Fruit fly (Drosophila melanogaster) whole organism, embryonic: ENCODE data around the gene CG4101.
A peak's percentile ranks its signal among the peaks of the same experiment; 100 is the strongest.

Experiments used
- CG11723 ChIP-seq: fragments of 200-800 bp; sonication (Bioruptor generic); optimal IDR thresholded peaks from 2 replicates; lab custom pipeline; 2017; ENCODE audit warnings: missing biosample characterization, mild to moderate bottlenecking, missing genetic modification characterization
- CG1233 ChIP-seq: fragments of 200-800 bp; sonication (Bioruptor generic); optimal IDR thresholded peaks from 4 replicates; lab custom pipeline; 2018; ENCODE audit warnings: missing biosample characterization, mild to moderate bottlenecking, missing genetic modification characterization
- CG12769 ChIP-seq: fragments of 200-800 bp; sonication (Bioruptor generic); optimal IDR thresholded peaks from 2 replicates; lab custom pipeline; 2019; ENCODE audit warnings: missing biosample characterization, mild to moderate bottlenecking, missing genetic modification characterization, moderate library complexity
- CG14667 ChIP-seq: fragments of 200-800 bp; sonication (Bioruptor generic); IDR thresholded peaks from 2 replicates; pipeline ENCODE4 v1.3.6; 2022; ENCODE audit warnings: missing biosample characterization, missing genetic modification characterization
- CG14860 ChIP-seq: fragments of 200-800 bp; sonication (Bioruptor generic); IDR thresholded peaks from 3 replicates; pipeline ENCODE4 v1.3.6; 2022; ENCODE audit warnings: missing biosample characterization, missing genetic modification characterization; ENCODE audit not compliant: partially characterized antibody
- CG15073 ChIP-seq: fragments of 200-800 bp; sonication (Bioruptor generic); optimal IDR thresholded peaks from 2 replicates; lab custom pipeline; 2016; ENCODE audit warnings: missing biosample characterization, missing genetic modification characterization
- CG17829 ChIP-seq: fragments of 200-800 bp; optimal IDR thresholded peaks from 2 replicates; lab custom pipeline; 2019; ENCODE audit warnings: missing biosample characterization, mild to moderate bottlenecking, missing genetic modification characterization, moderate library complexity
- CG2199 ChIP-seq: fragments of 200-800 bp; sonication (Bioruptor generic); IDR thresholded peaks from 3 replicates; pipeline ENCODE4 v1.3.6; 2022; ENCODE audit warnings: missing biosample characterization, missing genetic modification characterization
- CG2889 ChIP-seq: fragments of 200-800 bp; sonication (Bioruptor generic); IDR thresholded peaks from 3 replicates; pipeline ENCODE4 v1.3.6; 2022; ENCODE audit warnings: missing biosample characterization, missing genetic modification characterization
- CG3163 ChIP-seq: fragments of 200-800 bp; sonication (Bioruptor generic); optimal IDR thresholded peaks from 3 replicates; lab custom pipeline; 2016; ENCODE audit warnings: missing biosample characterization, missing genetic modification characterization
- CG3407 ChIP-seq: fragments of 200-800 bp; sonication (Bioruptor generic); optimal IDR thresholded peaks from 2 replicates; lab custom pipeline; 2018; ENCODE audit warnings: missing biosample characterization, mild to moderate bottlenecking, missing genetic modification characterization
- CG3995 ChIP-seq: fragments of 200-800 bp; sonication (Bioruptor generic); optimal IDR thresholded peaks from 3 replicates; lab custom pipeline; 2016; ENCODE audit warnings: missing biosample characterization, missing genetic modification characterization
- CG4328 ChIP-seq: fragments of 200-800 bp; sonication (Bioruptor generic); optimal IDR thresholded peaks from 3 replicates; lab custom pipeline; 2017; ENCODE audit warnings: missing biosample characterization, missing genetic modification reagents, missing genetic modification characterization
- CG5180 ChIP-seq: fragments of 200-800 bp; sonication (Bioruptor generic); optimal IDR thresholded peaks from 3 replicates; lab custom pipeline; 2017; ENCODE audit warnings: missing biosample characterization, missing genetic modification characterization, mild to moderate bottlenecking, moderate library complexity, missing genetic modification reagents
- CG6689 ChIP-seq: fragments of 200-800 bp; sonication (Bioruptor generic); IDR thresholded peaks from 2 replicates; pipeline ENCODE4 v1.3.6; 2022; ENCODE audit warnings: missing biosample characterization, missing genetic modification characterization
- CG6765 ChIP-seq: fragments of 200-800 bp; sonication (Bioruptor generic); optimal IDR thresholded peaks from 3 replicates; lab custom pipeline; 2017; ENCODE audit warnings: missing biosample characterization, mild to moderate bottlenecking, missing genetic modification characterization
- CG7556 ChIP-seq: fragments of 200-800 bp; sonication (Bioruptor generic); optimal IDR thresholded peaks from 2 replicates; lab custom pipeline; 2017; ENCODE audit warnings: missing biosample characterization, mild to moderate bottlenecking, missing genetic modification characterization
- CG7786 ChIP-seq: fragments of 200-800 bp; sonication (Bioruptor generic); optimal IDR thresholded peaks from 2 replicates; lab custom pipeline; 2016; ENCODE audit warnings: missing biosample characterization, missing genetic modification characterization
- CG8281 ChIP-seq: fragments of 200-800 bp; sonication (Bioruptor generic); optimal IDR thresholded peaks from 2 replicates; lab custom pipeline; 2018; ENCODE audit warnings: missing biosample characterization, mild to moderate bottlenecking, missing genetic modification characterization, moderate library complexity
- Dek ChIP-seq: fragments of 200-800 bp; sonication (Bioruptor generic); optimal IDR thresholded peaks from 3 replicates; lab custom pipeline; 2019; ENCODE audit warnings: missing biosample characterization, mild to moderate bottlenecking, missing genetic modification characterization, moderate library complexity
- Dfd ChIP-seq, 2 experiments: fragments of >200 bp; optimal IDR thresholded peaks; 2 replicates each; lab custom pipeline; 2017; ENCODE audit warnings: missing biosample characterization in 2 of 2, missing genetic modification characterization in 2 of 2
- Doc3 ChIP-seq: fragments of 200-800 bp; sonication (Bioruptor generic); IDR thresholded peaks from 3 replicates; pipeline ENCODE4 v1.3.6; 2022; ENCODE audit warnings: missing biosample characterization, missing genetic modification characterization; ENCODE audit not compliant: partially characterized antibody
- Gsc ChIP-seq: fragments of 200-800 bp; sonication (Bioruptor generic); IDR thresholded peaks from 2 replicates; pipeline ENCODE4 v1.3.6; 2022; ENCODE audit warnings: missing biosample characterization, missing genetic modification characterization
- HmgZ ChIP-seq: fragments of 200-800 bp; sonication (Bioruptor generic); optimal IDR thresholded peaks from 2 replicates; lab custom pipeline; 2018; ENCODE audit warnings: missing biosample characterization, mild to moderate bottlenecking, missing genetic modification characterization
- Hmx ChIP-seq: fragments of 200-800 bp; sonication (Bioruptor generic); optimal IDR thresholded peaks from 2 replicates; lab custom pipeline; 2016; ENCODE audit warnings: missing biosample characterization, missing genetic modification characterization
- Hr39 ChIP-seq: fragments of >200 bp; optimal IDR thresholded peaks from 2 replicates; lab custom pipeline; 2017
- Med ChIP-seq: fragments of 200-800 bp; sonication (Bioruptor generic); peaks from one replicate; lab custom pipeline; 2016; ENCODE audit warnings: missing biosample characterization, missing genetic modification characterization, mild to moderate bottlenecking, inconsistent platforms, moderate library complexity
- Opbp ChIP-seq: fragments of 200-800 bp; sonication (Bioruptor generic); IDR thresholded peaks from 3 replicates; pipeline ENCODE4 v1.3.6; 2022; ENCODE audit warnings: missing biosample characterization, missing genetic modification characterization; ENCODE audit not compliant: partially characterized antibody
- Sox100B ChIP-seq: fragments of 200-800 bp; sonication (Bioruptor generic); optimal IDR thresholded peaks from 3 replicates; lab custom pipeline; 2018; ENCODE audit warnings: missing biosample characterization, mild to moderate bottlenecking, missing genetic modification characterization
- TFAM ChIP-seq: fragments of 200-800 bp; sonication (Bioruptor generic); optimal IDR thresholded peaks from 2 replicates; lab custom pipeline; 2017; ENCODE audit warnings: missing biosample characterization, missing genetic modification characterization, inconsistent platforms
- Taf1 ChIP-seq: fragments of 200-800 bp; sonication (Bioruptor generic); IDR thresholded peaks from 2 replicates; pipeline ENCODE4 v1.3.6; 2022; ENCODE audit warnings: missing biosample characterization, missing genetic modification characterization
- abd-A ChIP-seq: fragments of 200-800 bp; sonication (Bioruptor generic); optimal IDR thresholded peaks from 3 replicates; lab custom pipeline; 2019; ENCODE audit warnings: missing biosample characterization, mild to moderate bottlenecking, missing genetic modification characterization, moderate library complexity
- ap ChIP-seq: fragments of 200-800 bp; sonication (Bioruptor generic); IDR thresholded peaks from 2 replicates; pipeline ENCODE4 v1.3.6; 2022; ENCODE audit warnings: missing biosample characterization, missing genetic modification characterization
- caup ChIP-seq: fragments of 200-800 bp; sonication (Bioruptor generic); optimal IDR thresholded peaks from 3 replicates; lab custom pipeline; 2017; ENCODE audit warnings: missing biosample characterization, mild to moderate bottlenecking, missing genetic modification characterization, moderate library complexity; ENCODE audit not compliant: severe bottlenecking
- corto ChIP-seq: fragments of 200-800 bp; sonication (Bioruptor generic); optimal IDR thresholded peaks from 2 replicates; lab custom pipeline; 2016; ENCODE audit warnings: missing biosample characterization, mild to moderate bottlenecking, missing genetic modification characterization, moderate library complexity
- crol ChIP-seq: fragments of 200-800 bp; sonication (Bioruptor generic); IDR thresholded peaks from 2 replicates; pipeline ENCODE4 v1.3.6; 2022; ENCODE audit warnings: missing biosample characterization, missing genetic modification characterization
- dpn ChIP-seq, 2 experiments: fragments of 200-800 bp; sonication (Bioruptor generic); optimal IDR thresholded peaks; 3 replicates each; lab custom pipeline; 2016; ENCODE audit warnings: missing biosample characterization in 2 of 2, missing genetic modification characterization in 2 of 2
- en ChIP-seq: fragments of 200-800 bp; sonication (Bioruptor generic); optimal IDR thresholded peaks from 2 replicates; lab custom pipeline; 2016; ENCODE audit warnings: missing biosample characterization, missing genetic modification characterization
- ewg ChIP-seq: fragments of 200-800 bp; sonication (Bioruptor generic); optimal IDR thresholded peaks from 3 replicates; lab custom pipeline; 2017; ENCODE audit warnings: mild to moderate bottlenecking, missing biosample characterization, missing genetic modification reagents, missing genetic modification characterization
- gce ChIP-seq: fragments of 200-800 bp; sonication (Bioruptor generic); IDR thresholded peaks from 3 replicates; pipeline ENCODE4 v1.3.6; 2022; ENCODE audit warnings: missing biosample characterization, missing genetic modification characterization
- gfzf ChIP-seq: fragments of 200-800 bp; sonication (Bioruptor generic); optimal IDR thresholded peaks from 2 replicates; lab custom pipeline; 2016; ENCODE audit warnings: missing biosample characterization, mild to moderate bottlenecking, missing genetic modification characterization, moderate library complexity
- gt ChIP-seq: fragments of 200-800 bp; sonication (Bioruptor generic); IDR thresholded peaks from 2 replicates; pipeline ENCODE4 v1.3.6; 2022; ENCODE audit warnings: missing biosample characterization, missing genetic modification characterization
- pnt ChIP-seq: fragments of 200-800 bp; sonication (Bioruptor generic); optimal IDR thresholded peaks from 3 replicates; lab custom pipeline; 2016; ENCODE audit warnings: missing biosample characterization, missing genetic modification characterization
- pzg ChIP-seq: fragments of 200-800 bp; sonication (Bioruptor generic); optimal IDR thresholded peaks from 3 replicates; lab custom pipeline; 2018; ENCODE audit warnings: missing biosample characterization, mild to moderate bottlenecking, missing genetic modification characterization, moderate library complexity
- ranshi ChIP-seq: fragments of 200-800 bp; sonication (Bioruptor generic); IDR thresholded peaks from 2 replicates; pipeline ENCODE4 v1.3.6; 2022; ENCODE audit warnings: missing biosample characterization, missing genetic modification characterization
- sens ChIP-seq: fragments of 200-800 bp; sonication (Bioruptor generic); peaks from one replicate; lab custom pipeline; 2016; ENCODE audit warnings: missing biosample characterization, missing genetic modification characterization
- sim ChIP-seq: fragments of 200-800 bp; sonication (Bioruptor generic); IDR thresholded peaks from 2 replicates; pipeline ENCODE4 v1.3.6; 2022; ENCODE audit warnings: missing biosample characterization, missing genetic modification characterization
- slou ChIP-seq: fragments of 200-800 bp; sonication (Bioruptor generic); optimal IDR thresholded peaks from 3 replicates; lab custom pipeline; 2016; ENCODE audit warnings: missing biosample characterization, missing genetic modification characterization
- sug ChIP-seq: fragments of 200-800 bp; optimal IDR thresholded peaks from 2 replicates; lab custom pipeline; 2019; ENCODE audit warnings: missing biosample characterization, mild to moderate bottlenecking, missing genetic modification characterization, moderate library complexity
- toy ChIP-seq: fragments of 200-800 bp; sonication (Bioruptor generic); IDR thresholded peaks from 2 replicates; pipeline ENCODE4 v1.3.6; 2022; ENCODE audit warnings: missing biosample characterization, missing genetic modification characterization
- vnd ChIP-seq: fragments of 200-800 bp; sonication (Bioruptor generic); IDR thresholded peaks from 3 replicates; pipeline ENCODE4 v1.3.6; 2022; ENCODE audit warnings: missing biosample characterization, missing genetic modification characterization; ENCODE audit not compliant: partially characterized antibody
- vvl ChIP-seq: fragments of 200-800 bp; sonication (Bioruptor generic); IDR thresholded peaks from 2 replicates; pipeline ENCODE4 v1.3.6; 2022; ENCODE audit warnings: missing biosample characterization, missing genetic modification characterization

The CG4101 gene

DNA sequence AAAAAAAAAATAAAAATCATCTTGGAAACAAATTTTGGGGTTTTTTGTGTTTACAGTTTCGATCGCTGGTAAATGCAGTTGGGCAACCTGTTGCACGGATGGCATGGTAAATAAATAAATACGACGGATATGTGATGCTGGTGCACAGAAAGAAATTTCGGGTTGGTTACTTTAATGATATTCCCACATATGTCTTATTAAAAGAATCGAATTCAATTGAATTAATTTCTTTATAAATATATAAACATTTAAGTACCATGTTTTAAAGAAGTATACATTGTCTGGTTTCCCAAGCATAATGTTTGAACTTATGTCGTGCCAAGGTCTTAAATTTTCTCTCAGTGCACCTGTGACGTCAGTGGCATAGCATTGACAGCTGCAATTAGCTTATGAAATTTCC, 44.8 kb upstream of the CG4101 start (continued):
- TF ChIP-seq caup, result no peak
- TF ChIP-seq pzg (GFP tag; lab: Kevin White, UChicago), result no peak
- no peak for TF ChIP-seq CG15073 (GFP tag; lab: Kevin White, UChicago)
- peak; percentile 45 for TF ChIP-seq CG5180
- no peak for TF ChIP-seq sim (GFP tag; lab: Robert Waterston, UW)
- peak; percentile 60; the same call in 1 of the 2 replicates for TF ChIP-seq vvl (GFP tag; lab: Robert Waterston, UW)
- no peak for TF ChIP-seq Opbp (GFP tag; lab: Robert Waterston, UW)
- peak; percentile 50; the same call in 1 of the 3 replicates for TF ChIP-seq gce
- no peak for TF ChIP-seq vnd
- TF ChIP-seq Gsc, result no peak
- TF ChIP-seq CG2889, result no peak
- TF ChIP-seq toy, result no peak
- TF ChIP-seq Taf1, result no peak
- TF ChIP-seq sug (tag; lab: Kevin White, UChicago), result peak; percentile 27
- TF ChIP-seq dpn (GFP tag; optimal IDR thresholded peaks at IDR 0.05; lab: Kevin White, UChicago), result peak in 1 of 2 experiments; percentile 63
- TF ChIP-seq CG11723 (GFP tag; lab: Kevin White, UChicago), result peak; percentile 33
- no peak for TF ChIP-seq CG14860 (GFP tag; lab: Robert Waterston, UW)
- no peak for TF ChIP-seq CG7786
- TF ChIP-seq slou (GFP tag; lab: Kevin White, UChicago), result no peak
- TF ChIP-seq CG3163, result no peak
- peak; percentile 61 for TF ChIP-seq CG6689 (GFP tag; lab: Robert Waterston, UW)
- TF ChIP-seq ewg (GFP tag; lab: Kevin White, UChicago), result peak; percentile 70
- TF ChIP-seq, all 482 proteins: peak for 202

DNA sequence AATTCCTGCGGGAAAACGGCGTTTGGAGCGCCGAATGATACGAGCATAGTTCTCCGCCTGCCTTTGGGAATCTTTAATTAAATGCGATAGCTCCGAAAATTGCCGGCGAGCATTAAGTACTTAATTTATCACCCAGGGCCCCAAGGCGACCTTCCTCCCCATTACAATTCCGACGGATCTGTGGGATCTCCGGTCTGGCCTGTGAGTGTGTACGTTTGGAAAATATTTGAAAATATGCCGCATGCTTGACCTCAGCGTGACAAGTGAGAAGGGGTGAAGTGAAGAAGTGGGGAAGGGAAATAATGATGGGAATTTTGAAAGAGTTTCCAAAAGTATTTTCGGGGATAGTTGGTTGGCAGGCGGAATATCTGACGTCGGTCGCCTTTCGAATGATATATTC, 42.8 kb upstream of the CG4101 start:
- no peak for TF ChIP-seq CG3995
- TF ChIP-seq abd-A (tag; lab: Kevin White, UChicago), result peak; percentile 28
- no peak for TF ChIP-seq ranshi (GFP tag; lab: Robert Waterston, UW)
- no peak for TF ChIP-seq Hr39 (lab: Kevin White, UChicago)
- no peak for TF ChIP-seq CG17829
- no peak for TF ChIP-seq TFAM (GFP tag; lab: Kevin White, UChicago)
- TF ChIP-seq Taf1, result no peak
- peak; percentile 96 for TF ChIP-seq CG12769 (tag; lab: Kevin White, UChicago)
- no peak for TF ChIP-seq gfzf
- no peak for TF ChIP-seq ap (GFP tag; lab: Robert Waterston, UW)
- no peak for TF ChIP-seq Doc3 (GFP tag; lab: Robert Waterston, UW)
- no peak for TF ChIP-seq HmgZ
- no peak for TF ChIP-seq Dek
- TF ChIP-seq CG1233, result no peak
- peak; percentile 4 for TF ChIP-seq Med
- peak; percentile 26 for TF ChIP-seq sens (GFP tag; lab: Kevin White, UChicago)
- TF ChIP-seq Sox100B (GFP tag; lab: Kevin White, UChicago), result no peak
- no peak for TF ChIP-seq gt (GFP tag; lab: Robert Waterston, UW)
- peak; percentile 57 for TF ChIP-seq crol (GFP tag; lab: Robert Waterston, UW)
- TF ChIP-seq CG8281 (tag; lab: Kevin White, UChicago), result peak; percentile 7
- no peak for TF ChIP-seq pnt (GFP tag; lab: Kevin White, UChicago)
- no peak for TF ChIP-seq corto (GFP tag; lab: Kevin White, UChicago)
- no peak for TF ChIP-seq CG14667 (GFP tag; lab: Robert Waterston, UW)
- peak; percentile 13 for TF ChIP-seq CG4328 (GFP tag; lab: Kevin White, UChicago)
- TF ChIP-seq Dfd (GFP tag; optimal IDR thresholded peaks at IDR 0.05; lab: Kevin White, UChicago), result no peak
- TF ChIP-seq CG2199 (GFP tag; lab: Robert Waterston, UW), result no peak
- TF ChIP-seq CG7556 (GFP tag; lab: Kevin White, UChicago), result no peak
- TF ChIP-seq CG3407, result no peak
- no peak for TF ChIP-seq CG6765
- TF ChIP-seq en (GFP tag; lab: Kevin White, UChicago), result no peak
- 0 out of 3 replicates have a peak, but pooled peaks have one; percentile 10 for TF ChIP-seq Opbp (GFP tag; lab: Robert Waterston, UW)
- no peak for TF ChIP-seq Hmx (GFP tag; lab: Kevin White, UChicago)
